Worm (Caenorhabditis elegans): ENCODE measurements around the gene T16A1.4.

T16A1.4 gene

ce11 chrII:2076467-2076866 is 4.9 kb upstream of the T16A1.4 start:
- TF ChIP-seq ceh-31 (tag; optimal IDR thresholded peaks at IDR 0.05) (no peak), unc-3 (GFP tag; conservative IDR thresholded peaks at IDR 0.05) (no peak), unc-3 (tag; optimal IDR thresholded peaks at IDR 0.05) (no peak), ceh-9 (tag; optimal IDR thresholded peaks at IDR 0.05) (no peak), unc-55 (GFP tag; optimal IDR thresholded peaks at IDR 0.05) (no peak), hlh-8 (tag; optimal IDR thresholded peaks at IDR 0.05) (no peak), ceh-19 (GFP tag; optimal IDR thresholded peaks at IDR 0.05) (no peak), gmeb-2 (tag; optimal IDR thresholded peaks at IDR 0.05) (no peak), tbx-7 (tag; optimal IDR thresholded peaks at IDR 0.05) (no peak), ref-2 (tag; optimal IDR thresholded peaks at IDR 0.05) (no peak), ahr-1 (tag; optimal IDR thresholded peaks at IDR 0.05) (no peak), nfya-1 (tag; optimal IDR thresholded peaks at IDR 0.05) (no peak), madf-2 (tag; optimal IDR thresholded peaks at IDR 0.05) (no peak), pqm-1 (tag; optimal IDR thresholded peaks at IDR 0.05) (no peak), ztf-16 (tag; optimal IDR thresholded peaks at IDR 0.05) (no peak), npax-4 (tag; optimal IDR thresholded peaks at IDR 0.05) (no peak), unc-86 (tag; optimal IDR thresholded peaks at IDR 0.05) (no peak), ceh-14 (tag; optimal IDR thresholded peaks at IDR 0.05) (no peak)

DNA sequence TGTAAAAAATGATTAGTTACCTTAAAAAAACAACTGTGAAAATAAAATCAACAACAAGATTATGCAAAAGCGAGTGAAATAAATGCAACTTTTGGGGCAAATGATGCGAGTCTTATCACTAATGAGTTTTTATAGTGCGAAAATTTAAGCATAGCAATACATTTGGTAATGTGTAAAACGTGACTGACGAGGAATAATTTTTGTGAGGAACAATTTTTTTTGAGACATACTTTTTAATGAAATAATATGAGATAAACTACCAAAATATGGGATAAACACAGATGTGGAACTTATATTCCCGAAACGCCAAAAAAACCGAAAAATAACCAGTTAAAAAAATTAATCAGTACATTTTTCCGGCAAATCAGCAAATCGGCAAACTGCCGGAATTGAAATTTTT is 932 bp upstream of the T16A1.4 start, which contains the start of gene F07E5.9:
TSS of gene F07E5.9 (minus strand) at position 101 of the 400 bp plus-strand sequence.
- TF ChIP-seq ceh-24 (tag; optimal IDR thresholded peaks at IDR 0.05) = no peak
- TF ChIP-seq elt-2 (tag; optimal IDR thresholded peaks at IDR 0.05) = no peak
- TF ChIP-seq Y22D7AL.16 (tag; optimal IDR thresholded peaks at IDR 0.05) = no peak
- no peak for TF ChIP-seq ets-4 (tag; optimal IDR thresholded peaks at IDR 0.05)
- no peak for TF ChIP-seq lin-11 (tag; optimal IDR thresholded peaks at IDR 0.05)
- no peak for TF ChIP-seq unc-42 (tag; optimal IDR thresholded peaks at IDR 0.05)
- TF ChIP-seq ttx-3 (tag; optimal IDR thresholded peaks at IDR 0.05) = no peak
- no peak for TF ChIP-seq pax-1 (tag; optimal IDR thresholded peaks at IDR 0.05)
- no peak for TF ChIP-seq ref-2 (tag; optimal IDR thresholded peaks at IDR 0.05)
- no peak for TF ChIP-seq ceh-6 (GFP tag; optimal IDR thresholded peaks at IDR 0.05)
- TF ChIP-seq ceh-9 (tag; optimal IDR thresholded peaks at IDR 0.05) = no peak
- no peak for TF ChIP-seq C38D4.7 (GFP tag; optimal IDR thresholded peaks at IDR 0.05)
- TF ChIP-seq tbx-7 (tag; optimal IDR thresholded peaks at IDR 0.05) = no peak
- TF ChIP-seq ceh-19 (GFP tag; optimal IDR thresholded peaks at IDR 0.05) = no peak
- TF ChIP-seq ceh-45 (GFP tag; IDR thresholded peaks at IDR 0.05) = no peak
- TF ChIP-seq unc-86 (tag; optimal IDR thresholded peaks at IDR 0.05) = no peak
- no peak for TF ChIP-seq tbx-2 (tag; optimal IDR thresholded peaks at IDR 0.05)
- TF ChIP-seq madf-2 (tag; optimal IDR thresholded peaks at IDR 0.05) = no peak
- no peak for TF ChIP-seq unc-3 (GFP tag; conservative IDR thresholded peaks at IDR 0.05)
- TF ChIP-seq unc-3 (tag; optimal IDR thresholded peaks at IDR 0.05) = no peak
- no peak for TF ChIP-seq ceh-2 (tag; optimal IDR thresholded peaks at IDR 0.05)

DNA sequence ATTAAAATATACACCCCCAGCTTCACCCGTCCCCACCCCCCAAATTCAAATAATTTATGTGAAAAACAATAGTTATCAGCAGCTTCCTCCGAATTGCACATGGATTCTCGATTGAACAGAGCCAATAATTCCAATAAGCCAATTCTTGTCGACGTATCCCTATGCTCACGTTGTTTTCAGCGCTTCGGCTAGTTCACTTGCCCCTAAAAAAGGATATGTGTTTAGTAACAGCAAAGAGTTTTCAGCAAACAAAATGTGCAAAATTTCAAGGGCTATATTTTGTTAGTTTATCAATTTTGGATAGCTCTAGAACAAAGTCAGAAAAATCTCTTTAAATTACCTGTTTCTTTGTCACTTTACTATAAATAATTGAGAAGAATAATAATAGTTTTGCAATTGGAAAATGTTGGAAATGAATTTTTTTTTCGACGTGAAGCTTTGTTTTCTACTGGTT is 2.4 kb downstream of the T16A1.4 start, which contains the start of the genes T16A1.5 and fbxc-49:
TSS of gene T16A1.5 (minus strand) at position 101 of the 454 bp plus-strand sequence.
TSS of gene fbxc-49 (plus strand) at position 404 of the 454 bp plus-strand sequence.
- TF ChIP-seq tbx-2 (tag; optimal IDR thresholded peaks at IDR 0.05) (no peak), ref-2 (tag; optimal IDR thresholded peaks at IDR 0.05) (no peak), che-1 (tag; optimal IDR thresholded peaks at IDR 0.05) (no peak), unc-42 (tag; optimal IDR thresholded peaks at IDR 0.05) (no peak), unc-86 (tag; optimal IDR thresholded peaks at IDR 0.05) (no peak), eyg-1 (tag; optimal IDR thresholded peaks at IDR 0.05) (no peak), pha-4 (tag; optimal IDR thresholded peaks at IDR 0.05) (no peak)

DNA sequence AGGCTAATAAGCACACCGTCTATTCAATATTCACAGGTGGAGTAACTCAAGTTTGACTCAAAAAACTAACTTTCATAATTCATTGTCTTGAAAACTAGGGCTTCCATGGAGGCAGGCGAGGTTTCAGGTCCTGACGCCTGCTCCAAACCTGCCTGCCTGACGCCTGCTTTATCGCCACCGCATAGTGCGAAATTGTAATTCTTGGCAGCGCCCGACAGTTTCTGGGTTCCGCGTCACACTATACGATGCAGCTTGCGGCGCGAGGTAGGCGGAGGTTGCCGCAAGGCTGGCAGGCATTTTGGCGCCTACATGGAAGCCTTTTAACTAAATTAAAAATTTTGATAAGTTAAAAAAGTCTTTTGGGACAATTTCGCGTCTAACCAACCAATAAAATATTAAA is 5.8 kb downstream of the T16A1.4 start:
- no peak for TF ChIP-seq fkh-10 (GFP tag; optimal IDR thresholded peaks at IDR 0.05)
- no peak for TF ChIP-seq ttx-3 (tag; optimal IDR thresholded peaks at IDR 0.05)
- no peak for TF ChIP-seq K09A11.1 (tag; optimal IDR thresholded peaks at IDR 0.05; ENCODE audit: insufficient read depth)
- no peak for TF ChIP-seq C08G9.2 (tag; optimal IDR thresholded peaks at IDR 0.05)
- no peak for TF ChIP-seq zip-5 (tag; optimal IDR thresholded peaks at IDR 0.05)

Measured in whole organism, late embryonic.